Worm (Caenorhabditis elegans): Measurements from ENCODE around the gene C33C12.4.
"Not testable (repeated sequence)": the region's sequence is repeated elsewhere in the genome, so short reads cannot be mapped to it uniquely, and the experiment has no call there.

DNA sequence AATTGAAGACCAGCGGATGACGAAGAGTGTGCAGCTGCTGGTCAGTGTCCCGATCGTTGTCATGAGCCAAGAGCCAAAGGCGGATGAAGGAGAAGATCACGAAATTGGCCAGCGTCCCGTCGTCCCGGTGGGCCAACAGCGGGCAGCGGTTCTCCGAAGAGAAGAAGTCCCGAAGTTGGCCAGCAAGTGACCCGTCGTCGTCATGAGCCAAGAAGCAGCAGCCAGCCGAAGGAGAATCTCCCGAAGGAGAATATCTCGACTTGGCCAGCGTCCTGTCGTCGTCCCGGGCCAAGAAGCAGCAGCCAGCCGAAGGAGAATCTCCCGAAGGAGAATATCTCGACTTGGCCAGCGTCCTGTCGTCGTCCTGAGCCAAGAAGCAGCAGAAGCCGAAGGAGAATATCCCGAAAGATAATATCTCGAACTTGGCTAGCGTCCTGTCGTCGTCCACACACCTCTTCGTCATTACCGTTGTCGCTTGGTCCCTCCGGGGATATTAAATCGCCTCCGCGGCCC lies 2.9 kb downstream of the C33C12.4 start, which contains the start of gene C33C12.11:
- TF ChIP-seq pha-2 (tag; optimal IDR thresholded peaks at IDR 0.05); fkh-10 (GFP tag; optimal IDR thresholded peaks at IDR 0.05); pha-4 (tag; optimal IDR thresholded peaks at IDR 0.05); madf-2 (tag; optimal IDR thresholded peaks at IDR 0.05); che-1 (tag; optimal IDR thresholded peaks at IDR 0.05); T23F11.4 (GFP tag; optimal IDR thresholded peaks at IDR 0.05): not testable (repeated sequence)

All from whole organism, late embryonic.